Fruit fly (Drosophila melanogaster) S2 (cell line): Measurements from ENCODE around the gene tey.

Experiments
- CG8478 ChIP-seq: fragments of >200 bp; optimal IDR thresholded peaks from 2 replicates; lab custom pipeline; 2018
- CTCF ChIP-seq, 2 experiments: fragments of >200 bp; optimal IDR thresholded peaks; 2 replicates each; lab custom pipeline; 2018

- TF ChIP-seq CG8478 (lab: Kevin White, UChicago) (no peak), CTCF (optimal IDR thresholded peaks at IDR 0.05; lab: Kevin White, UChicago) (no peak)
Measured at dm6 chr3L:19662892-19663291, 1.0 kb downstream of the tey start.
